Worm (Caenorhabditis elegans) whole organism, L4 larva: Measurements from ENCODE around the gene R08D7.5.
A peak's percentile ranks its signal among the peaks of the same experiment; 100 is the strongest.

Source experiments
- ama-1 ChIP-seq: fragments of 150-350 bp; optimal IDR thresholded peaks from 2 replicates; lab custom pipeline; 2014; ENCODE audit warnings: inconsistent platforms, mixed read lengths
- hmg-1.1 ChIP-seq: fragments of 200-800 bp; sonication (Bioruptor generic); IDR thresholded peaks from 2 replicates; pipeline ENCODE4 v1.3.6; 2022; ENCODE audit warnings: missing genetic modification reagents, missing genetic modification characterization, missing compliant biosample characterization
- lin-1 ChIP-seq: fragments of 200-800 bp; sonication (Bioruptor generic); IDR thresholded peaks from 2 replicates; pipeline ENCODE4 v1.3.6; 2022; ENCODE audit warnings: missing genetic modification reagents, missing genetic modification characterization, missing compliant biosample characterization
- lin-29 ChIP-seq: fragments of 200-800 bp; sonication (Bioruptor generic); IDR thresholded peaks from 2 replicates; pipeline ENCODE4 v1.3.6; 2022; ENCODE audit warnings: missing genetic modification reagents, missing genetic modification characterization, missing compliant biosample characterization
- nhr-25 ChIP-seq: sonication (generic microtip); optimal IDR thresholded peaks from 2 replicates; lab custom pipeline; 2017; ENCODE audit warnings: missing genetic modification characterization, mild to moderate bottlenecking, missing compliant biosample characterization, antibody characterized with exemption, moderate library complexity, borderline replicate concordance; ENCODE audit not compliant: insufficient read depth
- pqm-1 ChIP-seq: sonication (generic microtip); optimal IDR thresholded peaks from 2 replicates; lab custom pipeline; 2017; ENCODE audit warnings: missing biosample characterization, missing genetic modification characterization
- zfp-2 ChIP-seq: sonication (generic microtip); optimal IDR thresholded peaks from 2 replicates; lab custom pipeline; 2016; ENCODE audit warnings: mild to moderate bottlenecking, missing genetic modification characterization, missing compliant biosample characterization
- ztf-11 ChIP-seq: fragments of 150-350 bp; optimal IDR thresholded peaks from 2 replicates; lab custom pipeline; 2014; ENCODE audit warnings: missing biosample characterization, missing genetic modification characterization

DNA sequence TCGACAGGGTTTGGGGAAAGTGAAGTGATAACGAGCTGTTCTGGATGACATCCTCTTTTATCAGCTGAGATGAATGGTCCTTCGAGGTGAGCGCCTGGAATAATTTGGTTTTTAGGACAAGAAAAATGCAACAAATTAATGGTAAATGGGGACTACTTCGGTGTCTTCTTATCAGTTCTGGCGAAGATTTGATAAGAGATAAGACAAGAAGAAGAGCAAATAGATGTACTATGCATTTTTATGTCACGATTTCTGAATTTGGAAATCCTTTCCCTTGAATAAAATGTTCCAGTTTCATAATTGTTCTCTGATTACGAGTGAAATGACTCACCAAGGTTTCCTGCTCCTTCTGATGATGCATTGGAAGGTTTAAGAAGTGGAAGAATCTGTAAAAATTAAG, 23.9 kb downstream of the R08D7.5 start:
- TF ChIP-seq ztf-11 (tag; lab: Kevin White, UChicago) (no peak), hmg-1.1 (GFP tag; lab: Robert Waterston, UW) (no peak), lin-29 (GFP tag; lab: Robert Waterston, UW) (no peak), zfp-2 (no peak), nhr-25 (tag; lab: Kevin White, UChicago) (no peak), lin-1 (no peak), ama-1 (no peak), pqm-1 (peak; percentile 80)
